Worm (Caenorhabditis elegans) whole organism, L4 larva: ENCODE measurements around the gene C44C10.3.
A peak's percentile ranks its signal among the peaks of the same experiment; 100 is the strongest.

Source experiments
- F49E8.2 ChIP-seq: sonication (generic microtip); optimal IDR thresholded peaks from 2 replicates; lab custom pipeline; 2016; ENCODE audit warnings: missing compliant biosample characterization, mild to moderate bottlenecking, missing genetic modification characterization, borderline replicate concordance
- T20F7.1 ChIP-seq: fragments of 200-800 bp; sonication (Bioruptor generic); optimal IDR thresholded peaks from 2 replicates; lab custom pipeline; 2018; ENCODE audit warnings: mild to moderate bottlenecking, missing genetic modification characterization, missing compliant biosample characterization
- Y5F2A.4 ChIP-seq: fragments of 200-800 bp; sonication (Bioruptor generic); optimal IDR thresholded peaks from 2 replicates; lab custom pipeline; 2018; ENCODE audit warnings: mild to moderate bottlenecking, missing genetic modification characterization, missing compliant biosample characterization
- ZK337.2 ChIP-seq: fragments of 200-800 bp; sonication (Bioruptor generic); IDR thresholded peaks from 2 replicates; pipeline ENCODE4 v1.3.6; 2022; ENCODE audit warnings: missing genetic modification reagents, missing genetic modification characterization, missing compliant biosample characterization
- aha-1 ChIP-seq: fragments of 150-350 bp; peaks from one replicate; lab custom pipeline; 2014; ENCODE audit warnings: missing biosample characterization, missing genetic modification characterization
- ceh-20 ChIP-seq: fragments of 200-800 bp; sonication (Bioruptor generic); IDR thresholded peaks from 2 replicates; pipeline ENCODE4 v1.3.6; 2022; ENCODE audit warnings: missing genetic modification reagents, missing genetic modification characterization, missing compliant biosample characterization
- cey-2 ChIP-seq: sonication (generic microtip); optimal IDR thresholded peaks from 3 replicates; lab custom pipeline; 2017; ENCODE audit warnings: missing genetic modification characterization, mild to moderate bottlenecking, missing compliant biosample characterization, antibody characterized with exemption, borderline replicate concordance; ENCODE audit not compliant: insufficient read depth
- ctbp-1 ChIP-seq: fragments of 200-800 bp; sonication (Bioruptor generic); IDR thresholded peaks from 2 replicates; pipeline ENCODE4 v1.3.6; 2022; ENCODE audit warnings: missing genetic modification reagents, missing genetic modification characterization, missing compliant biosample characterization
- dmd-6 ChIP-seq: fragments of 200-800 bp; sonication (Bioruptor generic); IDR thresholded peaks from 2 replicates; pipeline ENCODE4 v1.3.6; 2022; ENCODE audit warnings: missing genetic modification reagents, missing genetic modification characterization, missing compliant biosample characterization
- egl-27 ChIP-seq: sonication (generic microtip); optimal IDR thresholded peaks from 3 replicates; lab custom pipeline; 2017; ENCODE audit warnings: missing biosample characterization, missing genetic modification reagents, missing genetic modification characterization
- egl-43 ChIP-seq: fragments of 200-800 bp; sonication (Bioruptor generic); IDR thresholded peaks from 2 replicates; pipeline ENCODE4 v1.3.6; 2022; ENCODE audit warnings: missing genetic modification reagents, missing genetic modification characterization, missing compliant biosample characterization
- gei-8 ChIP-seq: fragments of 200-800 bp; sonication (Bioruptor generic); optimal IDR thresholded peaks from 2 replicates; lab custom pipeline; 2018; ENCODE audit warnings: mild to moderate bottlenecking, missing genetic modification characterization, missing compliant biosample characterization
- hif-1 ChIP-seq, 2 experiments: sonication (generic microtip); optimal IDR thresholded peaks; 2 replicates each; lab custom pipeline; 2016 to 2017; ENCODE audit warnings: missing compliant biosample characterization in 2 of 2, missing genetic modification characterization in 2 of 2, missing genetic modification reagents in 2 of 2, missing genotype in 2 of 2, mild to moderate bottlenecking in 1 of 2
- hlh-11 ChIP-seq: fragments of 200-800 bp; sonication (Bioruptor generic); optimal IDR thresholded peaks from 2 replicates; lab custom pipeline; 2018; ENCODE audit warnings: mild to moderate bottlenecking, missing genetic modification characterization, missing compliant biosample characterization
- hlh-30 ChIP-seq: sonication (generic microtip); optimal IDR thresholded peaks from 2 replicates; lab custom pipeline; 2017; ENCODE audit warnings: antibody characterized with exemption, mild to moderate bottlenecking, missing genetic modification characterization, missing compliant biosample characterization; ENCODE audit not compliant: insufficient read depth
- jun-1 ChIP-seq: fragments of 150-350 bp; optimal IDR thresholded peaks from 2 replicates; lab custom pipeline; 2014; ENCODE audit warnings: missing biosample characterization, missing genetic modification reagents, missing genetic modification characterization
- lim-7 ChIP-seq: fragments of 200-800 bp; sonication (Bioruptor generic); IDR thresholded peaks from 2 replicates; pipeline ENCODE4 v1.3.6; 2022; ENCODE audit warnings: missing genetic modification characterization, missing compliant biosample characterization
- lin-38 ChIP-seq: fragments of 200-800 bp; sonication (Bioruptor generic); IDR thresholded peaks from 2 replicates; pipeline ENCODE4 v1.3.6; 2022; ENCODE audit warnings: missing genetic modification reagents, missing genetic modification characterization, missing compliant biosample characterization
- lir-3 ChIP-seq: sonication (generic microtip); optimal IDR thresholded peaks from 2 replicates; lab custom pipeline; 2016; ENCODE audit warnings: mild to moderate bottlenecking, missing genetic modification characterization, missing compliant biosample characterization
- lsy-2 ChIP-seq, 2 experiments: fragments of 150-350 bp in 1 of 2; sonication (generic microtip) in 1 of 2; optimal IDR thresholded peaks; 2 replicates each; lab custom pipeline; 2014 to 2017; ENCODE audit warnings: missing biosample characterization in 2 of 2, missing genetic modification characterization in 2 of 2
- madf-9 ChIP-seq: fragments of 200-800 bp; sonication (Bioruptor generic); conservative IDR thresholded peaks from 2 replicates; pipeline ENCODE4 v1.3.6; 2022; ENCODE audit warnings: missing genetic modification reagents, missing genetic modification characterization, missing compliant biosample characterization
- mdt-29 ChIP-seq: fragments of 200-800 bp; sonication (Bioruptor generic); IDR thresholded peaks from 2 replicates; pipeline ENCODE4 v1.3.6; 2022; ENCODE audit warnings: missing genetic modification reagents, missing genetic modification characterization, missing compliant biosample characterization
- mep-1 ChIP-seq: fragments of 150-350 bp; sonication (generic microtip); optimal IDR thresholded peaks from 3 replicates; lab custom pipeline; 2014; ENCODE audit warnings: missing biosample characterization, missing genetic modification characterization
- mes-2 ChIP-seq: sonication (generic microtip); optimal IDR thresholded peaks from 2 replicates; lab custom pipeline; 2016; ENCODE audit warnings: missing genotype, mild to moderate bottlenecking, missing genetic modification characterization, missing compliant biosample characterization; ENCODE audit not compliant: poor library complexity, severe bottlenecking
- mxl-3 ChIP-seq: fragments of 200-800 bp; sonication (Bioruptor generic); optimal IDR thresholded peaks from 2 replicates; lab custom pipeline; 2018; ENCODE audit warnings: mild to moderate bottlenecking, missing genetic modification characterization, missing compliant biosample characterization
- nhr-10 ChIP-seq: fragments of 150-350 bp; optimal IDR thresholded peaks from 2 replicates; lab custom pipeline; 2014; ENCODE audit warnings: missing biosample characterization, missing genetic modification characterization
- nhr-111 ChIP-seq: fragments of 200-800 bp; sonication (Bioruptor generic); optimal IDR thresholded peaks from 2 replicates; lab custom pipeline; 2018; ENCODE audit warnings: mild to moderate bottlenecking, missing genetic modification characterization, missing compliant biosample characterization
- nhr-237 ChIP-seq: sonication (generic microtip); optimal IDR thresholded peaks from 2 replicates; lab custom pipeline; 2017; ENCODE audit warnings: missing biosample characterization, missing genetic modification characterization
- nhr-28 ChIP-seq: fragments of 150-350 bp; optimal IDR thresholded peaks from 2 replicates; lab custom pipeline; 2014; ENCODE audit warnings: missing biosample characterization, missing genetic modification characterization
- nhr-48 ChIP-seq: sonication (generic microtip); optimal IDR thresholded peaks from 2 replicates; lab custom pipeline; 2016; ENCODE audit warnings: mild to moderate bottlenecking, missing genetic modification characterization, missing compliant biosample characterization
- nhr-6 ChIP-seq: fragments of 150-350 bp; optimal IDR thresholded peaks from 2 replicates; lab custom pipeline; 2014; ENCODE audit warnings: missing biosample characterization, missing genetic modification characterization
- nhr-76 ChIP-seq: fragments of 150-350 bp; optimal IDR thresholded peaks from 2 replicates; lab custom pipeline; 2014; ENCODE audit warnings: missing biosample characterization, missing genetic modification characterization
- nhr-77 ChIP-seq: fragments of 150-350 bp; optimal IDR thresholded peaks from 2 replicates; lab custom pipeline; 2014; ENCODE audit warnings: missing biosample characterization, missing genetic modification characterization
- pha-4 ChIP-seq, 2 experiments: fragments of 150-350 bp in 1 of 2; fragments of 200-800 bp in 1 of 2; sonication (Bioruptor generic) in 1 of 2; IDR thresholded peaks in 1 of 2; optimal IDR thresholded peaks in 1 of 2; 2 replicates each; pipeline versions ENCODE4 v1.3.6 to Lab custom; 2014 to 2022; ENCODE audit warnings: missing genetic modification characterization in 2 of 2, missing genetic modification reagents in 2 of 2, missing biosample characterization in 1 of 2, missing compliant biosample characterization in 1 of 2
- pqm-1 ChIP-seq: sonication (generic microtip); optimal IDR thresholded peaks from 2 replicates; lab custom pipeline; 2017; ENCODE audit warnings: missing biosample characterization, missing genetic modification characterization
- rbr-2 ChIP-seq: sonication (generic microtip); optimal IDR thresholded peaks from 2 replicates; lab custom pipeline; 2016; ENCODE audit warnings: missing genotype, missing genetic modification characterization, missing compliant biosample characterization
- sdz-12 ChIP-seq: fragments of 200-800 bp; sonication (Bioruptor generic); optimal IDR thresholded peaks from 2 replicates; lab custom pipeline; 2018; ENCODE audit warnings: mild to moderate bottlenecking, missing genetic modification characterization, missing compliant biosample characterization
- set-16 ChIP-seq: fragments of 200-800 bp; sonication (Bioruptor generic); IDR thresholded peaks from 2 replicates; pipeline ENCODE4 v1.3.6; 2022; ENCODE audit warnings: missing genetic modification reagents, missing genetic modification characterization, missing compliant biosample characterization
- tag-97 ChIP-seq: fragments of 200-800 bp; sonication (Bioruptor generic); IDR thresholded peaks from 2 replicates; pipeline ENCODE4 v1.3.6; 2022; ENCODE audit warnings: missing genetic modification characterization, missing compliant biosample characterization
- tra-1 ChIP-seq: fragments of 200-800 bp; sonication (Bioruptor generic); IDR thresholded peaks from 2 replicates; pipeline ENCODE4 v1.3.6; 2022; ENCODE audit warnings: missing genetic modification reagents, missing genetic modification characterization, missing compliant biosample characterization
- unc-130 ChIP-seq: sonication (generic microtip); optimal IDR thresholded peaks from 2 replicates; lab custom pipeline; 2016; ENCODE audit warnings: missing genetic modification reagents, missing genetic modification characterization, missing compliant biosample characterization
- unc-62 ChIP-seq, 3 experiments: fragments of 150-350 bp in 1 of 3; sonication (generic microtip); optimal IDR thresholded peaks in 2 of 3; peaks in 1 of 3; 1 replicate in 1 of 3; 2 replicates in 2 of 3; lab custom pipeline; 2014 to 2017; ENCODE audit warnings: missing biosample characterization in 3 of 3, missing genetic modification characterization in 3 of 3, missing genetic modification reagents in 3 of 3, missing genotype in 1 of 3
- zfp-2 ChIP-seq: sonication (generic microtip); optimal IDR thresholded peaks from 2 replicates; lab custom pipeline; 2016; ENCODE audit warnings: mild to moderate bottlenecking, missing genetic modification characterization, missing compliant biosample characterization
- zfp-3 ChIP-seq: fragments of 200-800 bp; sonication (Bioruptor generic); conservative IDR thresholded peaks from 2 replicates; pipeline ENCODE4 v1.3.6; 2022; ENCODE audit warnings: missing genetic modification reagents, missing genetic modification characterization, missing compliant biosample characterization
- zip-2 ChIP-seq: fragments of 150-350 bp; optimal IDR thresholded peaks from 2 replicates; lab custom pipeline; 2014; ENCODE audit warnings: missing biosample characterization, missing genetic modification characterization
- ztf-11 ChIP-seq: fragments of 150-350 bp; optimal IDR thresholded peaks from 2 replicates; lab custom pipeline; 2014; ENCODE audit warnings: missing biosample characterization, missing genetic modification characterization
- ztf-7 ChIP-seq: fragments of 150-350 bp; optimal IDR thresholded peaks from 2 replicates; lab custom pipeline; 2014; ENCODE audit warnings: missing biosample characterization, missing genetic modification characterization

Gene C44C10.3

DNA sequence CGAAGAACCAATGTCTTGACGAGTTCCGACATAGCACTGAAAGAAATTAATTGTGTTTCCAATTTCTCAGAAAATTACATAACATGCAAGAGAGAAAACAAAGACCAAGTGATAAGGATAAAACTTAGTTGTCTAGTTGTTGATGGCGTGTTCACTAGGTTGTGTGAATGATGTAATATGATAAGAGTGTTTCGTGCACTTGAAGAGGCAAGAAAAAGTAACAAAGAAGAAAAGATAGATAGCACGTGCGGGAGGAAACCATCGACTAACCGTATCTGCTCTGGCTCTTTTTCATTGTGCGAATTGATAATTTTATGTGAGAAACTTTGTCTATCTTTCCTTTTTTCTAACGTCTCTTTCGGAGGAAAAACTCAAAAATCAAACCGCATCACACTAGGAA is 40.7 kb upstream of the C44C10.3 start, which contains the start of gene sfxn-1.5 (continued):
- peak; percentile 55 for TF ChIP-seq mxl-3
- peak; percentile 84 for TF ChIP-seq nhr-48 (tag; lab: Kevin White, UChicago)
- peak in 1 of 2 experiments; percentile 32 for TF ChIP-seq lsy-2 (tag; optimal IDR thresholded peaks at IDR 0.05; lab: Kevin White, UChicago)
- peak; percentile 63 for TF ChIP-seq mep-1
- peak; percentile 29; the same call in 1 of the 2 replicates for TF ChIP-seq pha-4 (GFP tag; IDR thresholded peaks at IDR 0.05; lab: Robert Waterston, UW)
- no peak for TF ChIP-seq pha-4 (tag; optimal IDR thresholded peaks at IDR 0.05; lab: Kevin White, UChicago)
- peak; percentile 71 for TF ChIP-seq ztf-7

DNA sequence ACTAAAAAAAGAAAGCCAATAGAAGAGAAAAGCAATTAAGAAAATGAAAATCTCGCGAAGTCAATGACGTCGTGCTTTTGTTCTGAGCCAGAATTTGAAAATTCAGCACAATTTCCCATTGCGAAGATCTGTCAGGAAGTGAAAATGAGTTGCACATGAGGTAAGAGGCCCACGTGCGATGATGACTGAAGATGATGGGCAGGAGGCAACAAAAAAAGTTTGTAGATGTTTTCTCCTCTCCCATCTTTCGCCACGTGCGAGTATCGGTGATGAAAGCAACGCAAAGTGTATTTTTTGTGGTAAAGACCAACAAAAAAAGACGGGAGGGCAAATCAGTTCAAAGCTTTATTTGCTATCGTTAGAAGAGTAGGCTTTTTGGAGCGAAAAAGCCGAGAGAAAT is 40.3 kb upstream of the C44C10.3 start:
- TF ChIP-seq mdt-29 (GFP tag; lab: Robert Waterston, UW) (no peak), nhr-77 (tag; lab: Kevin White, UChicago) (no peak), unc-130 (no peak), lin-38 (no peak), ctbp-1 (GFP tag; lab: Robert Waterston, UW) (no peak), zip-2 (tag; lab: Kevin White, UChicago) (no peak), zfp-2 (tag; lab: Kevin White, UChicago) (no peak), tag-97 (no peak), gei-8 (GFP tag; lab: Kevin White, UChicago) (no peak), lim-7 (no peak), madf-9 (GFP tag; lab: Robert Waterston, UW) (no peak), ztf-11 (tag; lab: Kevin White, UChicago) (no peak), F49E8.2 (tag; lab: Kevin White, UChicago) (no peak), nhr-10 (tag; lab: Kevin White, UChicago) (no peak), nhr-111 (no peak), hif-1 (tag; optimal IDR thresholded peaks at IDR 0.05; lab: Kevin White, UChicago) (no peak), zfp-3 (GFP tag; lab: Robert Waterston, UW) (0 out of 2 replicates have a peak, but pooled peaks have one; percentile 36), ZK337.2 (no peak), sdz-12 (GFP tag; lab: Kevin White, UChicago) (no peak), pqm-1 (tag; lab: Kevin White, UChicago) (no peak), lir-3 (tag; lab: Kevin White, UChicago) (no peak), T20F7.1 (GFP tag; lab: Kevin White, UChicago) (no peak), nhr-237 (tag; lab: Kevin White, UChicago) (no peak), hlh-30 (peak; percentile 86), cey-2 (tag; lab: Kevin White, UChicago) (no peak), jun-1 (no peak), nhr-6 (tag; lab: Kevin White, UChicago) (no peak), Y5F2A.4 (GFP tag; lab: Kevin White, UChicago) (no peak), set-16 (GFP tag; lab: Robert Waterston, UW) (no peak), nhr-76 (no peak), nhr-28 (tag; lab: Kevin White, UChicago) (no peak), unc-62 (GFP tag; optimal IDR thresholded peaks at IDR 0.05 in 1 of 2; lab: Kevin White, UChicago) (peak in 1 of 2 experiments; percentile 4), unc-62 (tag; optimal IDR thresholded peaks at IDR 0.05; lab: Kevin White, UChicago) (no peak), hlh-11 (tag; lab: Kevin White, UChicago) (no peak), tra-1 (GFP tag; lab: Robert Waterston, UW) (0 out of 2 replicates have a peak, but pooled peaks have one; percentile 9), rbr-2 (no peak), mes-2 (tag; lab: Kevin White, UChicago) (no peak), aha-1 (tag; lab: Kevin White, UChicago) (peak; percentile 37), mxl-3 (peak; percentile 11), egl-27 (tag; lab: Kevin White, UChicago) (no peak), dmd-6 (peak; percentile 30), ceh-20 (GFP tag; lab: Robert Waterston, UW) (peak; percentile 38; the same call in 1 of the 2 replicates), egl-43 (GFP tag; lab: Robert Waterston, UW) (no peak)
